Worm (Caenorhabditis elegans): ENCODE results near the gene gfm-1.

ce11 chrII:13129602-13130001 is 12.3 kb downstream of the gfm-1 start, which contains the start of gene F29C12.6:
- no peak for TF ChIP-seq ama-1 (optimal IDR thresholded peaks at IDR 0.05)
- TF ChIP-seq nhr-6 (tag; optimal IDR thresholded peaks at IDR 0.05) = no peak
- TF ChIP-seq aly-2 (tag; optimal IDR thresholded peaks at IDR 0.05) = no peak
- TF ChIP-seq lin-13 (GFP tag; optimal IDR thresholded peaks at IDR 0.05) = no peak

Data from whole organism, L4 larva.